Fruit fly (Drosophila melanogaster) whole organism, embryonic: Measurements from ENCODE around the gene CG5968.

Experiments
- Asciz ChIP-seq: fragments of 200-800 bp; sonication (Bioruptor generic); optimal IDR thresholded peaks from 2 replicates; lab custom pipeline; 2017; ENCODE audit warnings: missing biosample characterization, mild to moderate bottlenecking, missing genetic modification characterization, missing genetic modification reagents
- Atf6 ChIP-seq: fragments of 200-800 bp; sonication (Bioruptor generic); IDR thresholded peaks from 2 replicates; pipeline ENCODE4 v1.3.6; 2022; ENCODE audit warnings: missing biosample characterization, missing genetic modification characterization
- BtbVII ChIP-seq: fragments of 200-800 bp; sonication (Bioruptor generic); optimal IDR thresholded peaks from 3 replicates; lab custom pipeline; 2017; ENCODE audit warnings: missing biosample characterization, mild to moderate bottlenecking, missing genetic modification characterization
- CG1024 ChIP-seq: fragments of 200-800 bp; sonication (Bioruptor generic); IDR thresholded peaks from 2 replicates; pipeline ENCODE4 v1.3.6; 2022; ENCODE audit warnings: missing biosample characterization, missing genetic modification characterization
- CG11247 ChIP-seq: fragments of 200-800 bp; sonication (Bioruptor generic); IDR thresholded peaks from 2 replicates; pipeline ENCODE4 v1.3.6; 2022; ENCODE audit warnings: missing biosample characterization, missing genetic modification characterization
- CG11695 ChIP-seq: fragments of 200-800 bp; sonication (Bioruptor generic); IDR thresholded peaks from 3 replicates; pipeline ENCODE4 v1.3.6; 2022; ENCODE audit warnings: missing biosample characterization, missing genetic modification characterization
- CG12219 ChIP-seq: fragments of 200-800 bp; sonication (Bioruptor generic); optimal IDR thresholded peaks from 3 replicates; lab custom pipeline; 2018; ENCODE audit warnings: missing biosample characterization, mild to moderate bottlenecking, missing genetic modification characterization
- CG1233 ChIP-seq: fragments of 200-800 bp; sonication (Bioruptor generic); optimal IDR thresholded peaks from 4 replicates; lab custom pipeline; 2018; ENCODE audit warnings: missing biosample characterization, mild to moderate bottlenecking, missing genetic modification characterization
- CG1529 ChIP-seq: fragments of 200-800 bp; sonication (Bioruptor generic); optimal IDR thresholded peaks from 3 replicates; lab custom pipeline; 2018; ENCODE audit warnings: missing biosample characterization, missing genetic modification characterization
- CG17912 ChIP-seq: fragments of 200-800 bp; sonication (Bioruptor generic); optimal IDR thresholded peaks from 2 replicates; lab custom pipeline; 2018; ENCODE audit warnings: missing biosample characterization, mild to moderate bottlenecking, missing genetic modification characterization
- CG2889 ChIP-seq: fragments of 200-800 bp; sonication (Bioruptor generic); IDR thresholded peaks from 3 replicates; pipeline ENCODE4 v1.3.6; 2022; ENCODE audit warnings: missing biosample characterization, missing genetic modification characterization
- CG3281 ChIP-seq: fragments of 200-800 bp; sonication (Bioruptor generic); optimal IDR thresholded peaks from 3 replicates; lab custom pipeline; 2017; ENCODE audit warnings: missing biosample characterization, mild to moderate bottlenecking, missing genetic modification characterization
- CG3407 ChIP-seq: fragments of 200-800 bp; sonication (Bioruptor generic); optimal IDR thresholded peaks from 2 replicates; lab custom pipeline; 2018; ENCODE audit warnings: missing biosample characterization, mild to moderate bottlenecking, missing genetic modification characterization
- CG4360 ChIP-seq: fragments of 200-800 bp; sonication (Bioruptor generic); IDR thresholded peaks from 2 replicates; pipeline ENCODE4 v1.3.6; 2022; ENCODE audit warnings: missing biosample characterization, missing genetic modification characterization
- CG4854 ChIP-seq: fragments of 200-800 bp; sonication (Bioruptor generic); optimal IDR thresholded peaks from 2 replicates; lab custom pipeline; 2016; ENCODE audit warnings: missing biosample characterization, missing genetic modification characterization, inconsistent platforms
- CG6175 ChIP-seq: fragments of 200-800 bp; sonication (Bioruptor generic); IDR thresholded peaks from 3 replicates; pipeline ENCODE4 v1.3.6; 2022; ENCODE audit warnings: missing biosample characterization, missing genetic modification characterization
- CG6813 ChIP-seq: fragments of 200-800 bp; sonication (Bioruptor generic); optimal IDR thresholded peaks from 2 replicates; lab custom pipeline; 2017; ENCODE audit warnings: missing biosample characterization, missing genetic modification characterization, mild to moderate bottlenecking, moderate library complexity, missing genetic modification reagents
- CG7556 ChIP-seq: fragments of 200-800 bp; sonication (Bioruptor generic); optimal IDR thresholded peaks from 2 replicates; lab custom pipeline; 2017; ENCODE audit warnings: missing biosample characterization, mild to moderate bottlenecking, missing genetic modification characterization
- CG8290 ChIP-seq, 3 experiments: fragments of 200-800 bp; sonication (Bioruptor generic); optimal IDR thresholded peaks; 2 replicates each; lab custom pipeline; 2016 to 2019; ENCODE audit warnings: missing biosample characterization in 3 of 3, missing genetic modification characterization in 3 of 3, mild to moderate bottlenecking in 2 of 3, moderate library complexity in 1 of 3
- CoRest ChIP-seq: fragments of 200-800 bp; sonication (Bioruptor generic); optimal IDR thresholded peaks from 3 replicates; lab custom pipeline; 2018; ENCODE audit warnings: missing biosample characterization, mild to moderate bottlenecking, missing genetic modification characterization, moderate library complexity
- CrebB ChIP-seq: fragments of 200-800 bp; sonication (Bioruptor generic); optimal IDR thresholded peaks from 3 replicates; lab custom pipeline; 2018; ENCODE audit warnings: missing biosample characterization, mild to moderate bottlenecking, missing genetic modification characterization
- Dip2 ChIP-seq: fragments of 200-800 bp; sonication (Bioruptor generic); IDR thresholded peaks from 2 replicates; pipeline ENCODE4 v1.3.6; 2022; ENCODE audit warnings: missing biosample characterization, missing genetic modification characterization
- HLH4C ChIP-seq: fragments of 200-800 bp; sonication (Bioruptor generic); IDR thresholded peaks from 3 replicates; pipeline ENCODE4 v1.3.6; 2022; ENCODE audit warnings: missing biosample characterization, missing genetic modification characterization; ENCODE audit not compliant: partially characterized antibody
- Hey ChIP-seq: fragments of 200-800 bp; sonication (Bioruptor generic); optimal IDR thresholded peaks from 3 replicates; lab custom pipeline; 2018; ENCODE audit warnings: missing biosample characterization, mild to moderate bottlenecking, missing genetic modification characterization
- Kr ChIP-seq: fragments of 200-800 bp; sonication (Bioruptor generic); optimal IDR thresholded peaks from 2 replicates; lab custom pipeline; 2017; ENCODE audit warnings: missing biosample characterization, mild to moderate bottlenecking, missing genetic modification characterization
- Lim3 ChIP-seq: fragments of 200-800 bp; sonication (Bioruptor generic); IDR thresholded peaks from 2 replicates; pipeline ENCODE4 v1.3.6; 2022; ENCODE audit warnings: missing biosample characterization, missing genetic modification characterization
- Nf-YC ChIP-seq: fragments of 200-800 bp; optimal IDR thresholded peaks from 3 replicates; lab custom pipeline; 2019; ENCODE audit warnings: missing biosample characterization, mild to moderate bottlenecking, missing genetic modification characterization, moderate library complexity
- Oaz ChIP-seq: fragments of 200-800 bp; sonication (Bioruptor generic); IDR thresholded peaks from 2 replicates; pipeline ENCODE4 v1.3.6; 2022; ENCODE audit warnings: missing biosample characterization, missing genetic modification characterization
- PHDP ChIP-seq: fragments of 200-800 bp; sonication (Bioruptor generic); optimal IDR thresholded peaks from 3 replicates; lab custom pipeline; 2018; ENCODE audit warnings: missing biosample characterization, mild to moderate bottlenecking, missing genetic modification characterization, moderate library complexity
- Pdp1 ChIP-seq, 2 experiments: fragments of 200-800 bp; sonication (Bioruptor generic); optimal IDR thresholded peaks; 3 replicates each; lab custom pipeline; 2016; ENCODE audit warnings: missing biosample characterization in 2 of 2, missing genetic modification characterization in 2 of 2, mild to moderate bottlenecking in 1 of 2, moderate library complexity in 1 of 2
- Ptx1 ChIP-seq: fragments of 200-800 bp; sonication (Bioruptor generic); IDR thresholded peaks from 2 replicates; pipeline ENCODE4 v1.3.6; 2022; ENCODE audit warnings: missing biosample characterization, missing genetic modification characterization
- Rfx ChIP-seq: fragments of 200-800 bp; sonication (Bioruptor generic); IDR thresholded peaks from 2 replicates; pipeline ENCODE4 v1.3.6; 2022; ENCODE audit warnings: missing biosample characterization, missing genetic modification characterization
- TFAM ChIP-seq: fragments of 200-800 bp; sonication (Bioruptor generic); optimal IDR thresholded peaks from 2 replicates; lab custom pipeline; 2017; ENCODE audit warnings: missing biosample characterization, missing genetic modification characterization, inconsistent platforms
- ab ChIP-seq: fragments of 200-800 bp; sonication (Bioruptor generic); optimal IDR thresholded peaks from 2 replicates; lab custom pipeline; 2016; ENCODE audit warnings: missing biosample characterization, missing genetic modification characterization
- ac ChIP-seq: fragments of 200-800 bp; sonication (Bioruptor generic); optimal IDR thresholded peaks from 3 replicates; lab custom pipeline; 2017; ENCODE audit warnings: missing biosample characterization, mild to moderate bottlenecking, missing genetic modification characterization
- bcd ChIP-seq: fragments of 200-800 bp; sonication (Bioruptor generic); optimal IDR thresholded peaks from 2 replicates; lab custom pipeline; 2017; ENCODE audit warnings: missing biosample characterization, mild to moderate bottlenecking, missing genetic modification characterization
- bsh ChIP-seq, 2 experiments: fragments of 200-800 bp; sonication (Bioruptor generic); optimal IDR thresholded peaks; 2 replicates each; lab custom pipeline; 2017 to 2018; ENCODE audit warnings: mild to moderate bottlenecking in 2 of 2, missing biosample characterization in 2 of 2, missing genetic modification characterization in 2 of 2, moderate library complexity in 1 of 2
- btn ChIP-seq: fragments of 200-800 bp; sonication (Bioruptor generic); optimal IDR thresholded peaks from 2 replicates; lab custom pipeline; 2016; ENCODE audit warnings: missing biosample characterization, missing genetic modification characterization
- chm ChIP-seq: fragments of 200-800 bp; sonication (Bioruptor generic); IDR thresholded peaks from 2 replicates; pipeline ENCODE4 v1.3.6; 2022; ENCODE audit warnings: missing biosample characterization, missing genetic modification characterization
- ci ChIP-seq: fragments of 200-800 bp; sonication (Bioruptor generic); IDR thresholded peaks from 3 replicates; pipeline ENCODE4 v1.3.6; 2022; ENCODE audit warnings: missing biosample characterization, missing genetic modification characterization
- fd64A ChIP-seq: fragments of 200-800 bp; sonication (Bioruptor generic); optimal IDR thresholded peaks from 3 replicates; lab custom pipeline; 2018; ENCODE audit warnings: missing biosample characterization, mild to moderate bottlenecking, missing genetic modification characterization
- gt ChIP-seq: fragments of 200-800 bp; sonication (Bioruptor generic); IDR thresholded peaks from 2 replicates; pipeline ENCODE4 v1.3.6; 2022; ENCODE audit warnings: missing biosample characterization, missing genetic modification characterization
- lov ChIP-seq, 2 experiments: fragments of 200-800 bp in 1 of 2; fragments of >200 bp in 1 of 2; sonication (Bioruptor generic) in 1 of 2; IDR thresholded peaks in 1 of 2; optimal IDR thresholded peaks in 1 of 2; 2 replicates in 1 of 2; 3 replicates in 1 of 2; pipeline versions ENCODE4 v1.3.6 to Lab custom; 2017 to 2022; ENCODE audit warnings: missing biosample characterization in 1 of 2, missing genetic modification characterization in 1 of 2
- otp ChIP-seq: fragments of 200-800 bp; sonication (Bioruptor generic); IDR thresholded peaks from 3 replicates; pipeline ENCODE4, ENCODE4 v1.3.6; 2022; ENCODE audit warnings: missing biosample characterization, missing genetic modification characterization
- slbo ChIP-seq: fragments of 200-800 bp; sonication (Bioruptor generic); IDR thresholded peaks from 2 replicates; pipeline ENCODE4 v1.3.6; 2022; ENCODE audit warnings: missing biosample characterization, missing genetic modification characterization
- so ChIP-seq: fragments of 200-800 bp; sonication (Bioruptor generic); IDR thresholded peaks from 3 replicates; pipeline ENCODE4 v1.3.6; 2022; ENCODE audit warnings: missing biosample characterization, missing genetic modification characterization
- sr ChIP-seq: fragments of 200-800 bp; sonication (Bioruptor generic); IDR thresholded peaks from 3 replicates; pipeline ENCODE4 v1.3.6; 2022; ENCODE audit warnings: missing biosample characterization, missing genetic modification characterization
- usp ChIP-seq: fragments of >200 bp; optimal IDR thresholded peaks from 2 replicates; lab custom pipeline; 2017; ENCODE audit warnings: missing biosample characterization, missing genetic modification characterization
- vnd ChIP-seq: fragments of 200-800 bp; sonication (Bioruptor generic); IDR thresholded peaks from 3 replicates; pipeline ENCODE4 v1.3.6; 2022; ENCODE audit warnings: missing biosample characterization, missing genetic modification characterization; ENCODE audit not compliant: partially characterized antibody

The CG5968 gene

dm6 chr2L:16534174-16534835 is 15.5 kb downstream of the CG5968 start (continued):
- TF ChIP-seq CG3407 (GFP tag; lab: Kevin White, UChicago): peak; percentile 45
- no peak for TF ChIP-seq Ptx1 (GFP tag; lab: Robert Waterston, UW)
- no peak for TF ChIP-seq ab (GFP tag; lab: Kevin White, UChicago)
- peak; percentile 55 for TF ChIP-seq CG12219
- no peak for TF ChIP-seq Oaz
- TF ChIP-seq CG6813 (GFP tag; lab: Kevin White, UChicago): peak; percentile 81
- no peak for TF ChIP-seq CG3281 (GFP tag; lab: Kevin White, UChicago)
- TF ChIP-seq chm (GFP tag; lab: Robert Waterston, UW): peak; percentile 74; the same call in 1 of the 2 replicates
- peak; percentile 14 to 70 for TF ChIP-seq bsh (GFP tag; optimal IDR thresholded peaks at IDR 0.05; lab: Kevin White, UChicago)
- TF ChIP-seq Pdp1 (GFP tag; optimal IDR thresholded peaks at IDR 0.05; lab: Kevin White, UChicago): peak in 1 of 2 experiments; percentile 33
- no peak for TF ChIP-seq slbo (GFP tag; lab: Robert Waterston, UW)
- peak; percentile 17 for TF ChIP-seq Nf-YC
- no peak for TF ChIP-seq Kr (GFP tag; lab: Kevin White, UChicago)
- no peak for TF ChIP-seq Lim3 (GFP tag; lab: Robert Waterston, UW)
- TF ChIP-seq CG17912 (GFP tag; lab: Kevin White, UChicago): peak; percentile 69
- TF ChIP-seq Atf6: peak; percentile 70
- no peak for TF ChIP-seq gt (GFP tag; lab: Robert Waterston, UW)
- TF ChIP-seq vnd: no peak
- TF ChIP-seq CG11247 (GFP tag; lab: Robert Waterston, UW): peak; percentile 19; the same call in 1 of the 2 replicates
- no peak for TF ChIP-seq CG7556
- peak; percentile 3 for TF ChIP-seq CG4854 (GFP tag; lab: Kevin White, UChicago)
- TF ChIP-seq CrebB (tag; lab: Kevin White, UChicago): peak; percentile 68
- peak; percentile 67 for TF ChIP-seq Asciz (GFP tag; lab: Kevin White, UChicago)
- peak; percentile 89 for TF ChIP-seq fd64A (GFP tag; lab: Kevin White, UChicago)
- peak; percentile 47 for TF ChIP-seq Hey (tag; lab: Kevin White, UChicago)
- no peak for TF ChIP-seq ac
- peak; percentile 99 for TF ChIP-seq sr
- TF ChIP-seq CG1024 (GFP tag; lab: Robert Waterston, UW): no peak
- TF ChIP-seq btn (GFP tag; lab: Kevin White, UChicago): peak; percentile 31
- no peak for TF ChIP-seq Dip2 (GFP tag; lab: Robert Waterston, UW)
- no peak for TF ChIP-seq lov (optimal IDR thresholded peaks at IDR 0.05; lab: Kevin White, UChicago)
- TF ChIP-seq lov (GFP tag; IDR thresholded peaks at IDR 0.05; lab: Robert Waterston, UW): no peak
- TF ChIP-seq otp (GFP tag; lab: Robert Waterston, UW): 0 out of 3 replicates have a peak, but pooled peaks have one; percentile 66
- TF ChIP-seq CG8290 (GFP tag; optimal IDR thresholded peaks at IDR 0.05; lab: Kevin White, UChicago): no peak
- peak in 1 of 2 experiments; percentile 54 for TF ChIP-seq CG8290 (tag; optimal IDR thresholded peaks at IDR 0.05; lab: Kevin White, UChicago)
- no peak for TF ChIP-seq CG1233
- TF ChIP-seq PHDP: peak; percentile 33
- TF ChIP-seq Rfx: peak; percentile 59; the same call in 1 of the 2 replicates
- 0 out of 3 replicates have a peak, but pooled peaks have one; percentile 35 for TF ChIP-seq so (GFP tag; lab: Robert Waterston, UW)
- no peak for TF ChIP-seq CG2889 (GFP tag; lab: Robert Waterston, UW)
- TF ChIP-seq TFAM (GFP tag; lab: Kevin White, UChicago): no peak
- TF ChIP-seq ci (GFP tag; lab: Robert Waterston, UW): peak; percentile 80
- TF ChIP-seq CG6175 (GFP tag; lab: Robert Waterston, UW): peak; percentile 55; the same call in 1 of the 3 replicates
- no peak for TF ChIP-seq HLH4C (GFP tag; lab: Robert Waterston, UW)
- peak; percentile 22 for TF ChIP-seq BtbVII (GFP tag; lab: Kevin White, UChicago)
- TF ChIP-seq CoRest: no peak
- no peak for TF ChIP-seq usp
- peak; percentile 89 for TF ChIP-seq CG4360 (GFP tag; lab: Robert Waterston, UW)
- TF ChIP-seq CG1529: peak; percentile 39
- peak; percentile 14 for TF ChIP-seq bcd (GFP tag; lab: Kevin White, UChicago)
- TF ChIP-seq CG11695 (GFP tag; lab: Robert Waterston, UW): 0 out of 3 replicates have a peak, but pooled peaks have one; percentile 8
